Worm (Caenorhabditis elegans) whole organism, late embryonic: ENCODE data around the gene nprl-2.

Experiments
- ceh-22 ChIP-seq: sonication (generic microtip); optimal IDR thresholded peaks from 2 replicates; lab custom pipeline; 2017; ENCODE audit warnings: missing biosample characterization, missing genetic modification characterization
- ceh-9 ChIP-seq: sonication (generic microtip); optimal IDR thresholded peaks from 2 replicates; lab custom pipeline; 2016; ENCODE audit warnings: mild to moderate bottlenecking, missing genetic modification characterization, inconsistent platforms, missing compliant biosample characterization
- fkh-10 ChIP-seq: fragments of 150-350 bp; optimal IDR thresholded peaks from 2 replicates; lab custom pipeline; 2014; ENCODE audit warnings: missing biosample characterization, missing genetic modification reagents, missing genetic modification characterization
- fkh-6 ChIP-seq: sonication (generic microtip); optimal IDR thresholded peaks from 2 replicates; lab custom pipeline; 2016; ENCODE audit warnings: missing genetic modification characterization, missing compliant biosample characterization
- pha-4 ChIP-seq: fragments of 150-350 bp; optimal IDR thresholded peaks from 2 replicates; lab custom pipeline; 2018; ENCODE audit warnings: missing biosample characterization, missing genetic modification reagents, missing genetic modification characterization
- rnt-1 ChIP-seq: sonication (generic microtip); optimal IDR thresholded peaks from 2 replicates; lab custom pipeline; 2016; ENCODE audit warnings: missing genetic modification characterization, missing compliant biosample characterization
- zip-5 ChIP-seq: sonication (generic microtip); optimal IDR thresholded peaks from 2 replicates; lab custom pipeline; 2016; ENCODE audit warnings: missing genetic modification characterization, missing compliant biosample characterization

DNA sequence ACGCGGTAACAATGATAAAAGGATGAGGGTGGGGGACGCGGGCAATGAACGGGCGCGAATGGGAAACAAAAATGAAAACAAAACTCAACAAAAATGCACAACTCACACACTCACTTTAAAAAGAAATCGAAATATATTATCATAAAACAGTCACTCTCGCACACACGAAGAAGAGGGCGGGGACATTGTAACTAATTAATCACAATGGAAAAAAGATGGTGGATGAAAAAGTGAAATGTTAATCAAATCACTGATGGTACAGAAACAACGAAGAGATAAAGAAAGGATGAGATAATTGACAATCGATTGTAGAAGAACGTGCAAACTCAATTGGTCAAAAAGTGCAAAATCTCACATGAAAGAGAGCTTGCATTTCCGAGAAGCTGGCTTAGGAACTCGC, 2.6 kb downstream of the nprl-2 start:
- TF ChIP-seq fkh-10 (GFP tag; lab: Kevin White, UChicago) (no peak), fkh-6 (tag; lab: Kevin White, UChicago) (no peak), rnt-1 (tag; lab: Kevin White, UChicago) (no peak), pha-4 (tag; lab: Kevin White, UChicago) (no peak), ceh-22 (no peak), ceh-9 (tag; lab: Kevin White, UChicago) (no peak), zip-5 (no peak)
